Worm (Caenorhabditis elegans): ENCODE measurements around the gene F26F12.3.

- peak; percentile 76 for TF ChIP-seq hlh-30 (tag; optimal IDR thresholded peaks at IDR 0.05; ENCODE audit: insufficient read depth)
- no peak for TF ChIP-seq nhr-237 (tag; optimal IDR thresholded peaks at IDR 0.05)
- TF ChIP-seq hmg-1.1 (GFP tag; IDR thresholded peaks at IDR 0.05), result no peak
- TF ChIP-seq lin-13 (GFP tag; optimal IDR thresholded peaks at IDR 0.05), result no peak
- TF ChIP-seq D1046.2 (GFP tag; IDR thresholded peaks at IDR 0.05), result 0 out of 2 replicates have a peak, but pooled peaks have one; percentile 31
- no peak for TF ChIP-seq aly-2 (tag; optimal IDR thresholded peaks at IDR 0.05)
- TF ChIP-seq ceh-62 (tag; optimal IDR thresholded peaks at IDR 0.05), result no peak
- no peak for TF ChIP-seq mdl-1 (tag; optimal IDR thresholded peaks at IDR 0.05)
- no peak for TF ChIP-seq lim-7 (GFP tag; IDR thresholded peaks at IDR 0.05)
- peak; percentile 40 for TF ChIP-seq ama-1 (optimal IDR thresholded peaks at IDR 0.05)
- TF ChIP-seq snpc-4 (tag; optimal IDR thresholded peaks at IDR 0.05), result no peak
Measured at ce11 chrV:5842507-5843144, 2.9 kb downstream of the F26F12.3 start.

Data from whole organism, L4 larva.